Fruit fly (Drosophila melanogaster): ENCODE results near the gene Pits.

- TF ChIP-seq Pif1A (GFP tag; optimal IDR thresholded peaks at IDR 0.05) (no peak), D1 (tag; optimal IDR thresholded peaks at IDR 0.05) (no peak), CG15710 (tag; optimal IDR thresholded peaks at IDR 0.05) (no peak), EcR (GFP tag; optimal IDR thresholded peaks at IDR 0.05) (no peak), rn (GFP tag; IDR thresholded peaks at IDR 0.05) (no peak)
Measured at dm6 chrX:12575292-12575826, 7.6 kb downstream of the Pits start.
